Fruit fly (Drosophila melanogaster): Measurements from ENCODE around the gene CG11656.

Gene CG11656

dm6 chr3R:13014168-13014881, 4.6 kb downstream of the CG11656 start:
- TF ChIP-seq CTCF (optimal IDR thresholded peaks at IDR 0.05) (no peak), CG8478 (optimal IDR thresholded peaks at IDR 0.05) (no peak)

DNA sequence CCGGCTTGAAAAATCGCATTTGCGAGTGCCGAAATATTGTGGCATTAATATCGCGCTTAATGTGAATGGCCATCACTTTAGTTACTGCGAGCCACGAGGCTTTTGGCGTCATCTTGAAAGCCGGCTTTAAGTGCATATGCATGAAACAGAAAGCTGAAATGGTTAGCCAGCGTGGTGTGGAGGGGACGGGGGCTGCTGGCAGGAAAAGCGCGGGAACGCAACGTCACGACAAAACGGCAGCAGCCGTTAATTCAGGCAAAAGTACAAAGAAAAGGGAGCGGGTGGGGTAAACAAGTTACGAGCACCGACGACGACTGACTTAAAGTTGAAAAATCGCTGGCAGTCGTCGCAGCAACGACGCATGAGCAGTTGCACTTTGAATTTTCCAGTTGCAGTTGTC, 5.7 kb downstream of the CG11656 start:
- TF ChIP-seq CTCF (optimal IDR thresholded peaks at IDR 0.05) (no peak), CG8478 (optimal IDR thresholded peaks at IDR 0.05) (no peak)

- TF ChIP-seq CG8478 (optimal IDR thresholded peaks at IDR 0.05) (no peak), CTCF (optimal IDR thresholded peaks at IDR 0.05) (no peak)
These were observed 6.4 kb downstream of the CG11656 start for dm6 chr3R:13015811-13016766.

DNA sequence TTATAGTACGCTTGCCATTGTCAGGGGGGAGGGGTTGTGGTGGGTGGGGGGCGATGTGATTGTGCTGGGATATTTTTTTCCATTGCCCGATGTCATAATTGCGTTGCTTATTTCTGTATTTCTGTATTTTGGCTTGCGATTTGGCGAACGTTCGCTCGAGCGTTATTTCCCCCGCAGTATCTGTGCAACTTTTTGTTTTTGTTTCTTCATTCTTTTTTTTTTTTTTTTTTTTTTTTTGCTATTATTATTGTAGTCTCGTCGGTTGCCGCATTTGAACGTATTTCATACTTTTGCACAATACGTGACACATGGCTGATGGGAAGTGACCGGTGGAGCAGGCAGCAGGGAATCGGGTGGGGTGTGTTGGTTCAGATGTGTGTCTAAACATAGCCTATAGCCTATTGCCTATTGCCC, 7.9 kb downstream of the CG11656 start:
- TF ChIP-seq CG8478 (optimal IDR thresholded peaks at IDR 0.05) (no peak), CTCF (optimal IDR thresholded peaks at IDR 0.05) (no peak)

DNA sequence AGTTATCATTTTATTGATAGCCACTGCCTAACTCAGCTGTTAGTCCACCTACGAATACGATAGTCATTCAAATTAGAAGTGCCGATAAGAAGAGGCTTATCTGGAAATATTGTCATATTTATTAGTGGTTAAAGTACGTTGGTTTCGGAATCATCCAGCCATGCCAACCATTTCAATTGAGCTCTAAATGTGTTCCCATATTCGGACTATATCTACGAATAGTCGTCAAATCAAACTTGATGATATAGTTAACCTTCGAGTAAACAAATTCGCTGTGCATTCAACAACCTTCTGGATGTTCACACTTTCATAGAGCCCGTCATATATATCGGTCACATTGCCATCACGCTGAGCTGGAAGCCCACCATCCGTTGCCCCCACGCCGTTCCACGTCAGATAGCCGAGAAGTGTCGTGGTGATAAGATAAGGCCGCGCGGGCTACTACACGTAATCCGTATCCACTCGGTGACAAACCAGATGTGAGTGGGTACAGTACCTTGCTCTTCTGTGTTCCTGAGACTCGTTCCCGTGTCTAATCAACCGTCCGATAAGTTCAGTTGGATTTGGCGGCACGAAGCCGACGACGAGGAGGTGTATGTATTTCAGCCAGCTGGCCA, 8.7 kb downstream of the CG11656 start:
- TF ChIP-seq CG8478 (optimal IDR thresholded peaks at IDR 0.05) (no peak), CTCF (optimal IDR thresholded peaks at IDR 0.05) (no peak)

dm6 chr3R:13018995-13019394, 9.3 kb downstream of the CG11656 start:
- TF ChIP-seq CTCF (optimal IDR thresholded peaks at IDR 0.05) (no peak), CG8478 (optimal IDR thresholded peaks at IDR 0.05) (no peak)

dm6 chr3R:13030257-13031173, 20.8 kb downstream of the CG11656 start, which contains the start of the genes CG46281 and CG46280:
CG46281 (minus strand) TSS chr3R:13030307.
CG46280 (minus strand) TSS chr3R:13030659.
- TF ChIP-seq CTCF (optimal IDR thresholded peaks at IDR 0.05) (no peak), CG8478 (optimal IDR thresholded peaks at IDR 0.05) (no peak)

DNA sequence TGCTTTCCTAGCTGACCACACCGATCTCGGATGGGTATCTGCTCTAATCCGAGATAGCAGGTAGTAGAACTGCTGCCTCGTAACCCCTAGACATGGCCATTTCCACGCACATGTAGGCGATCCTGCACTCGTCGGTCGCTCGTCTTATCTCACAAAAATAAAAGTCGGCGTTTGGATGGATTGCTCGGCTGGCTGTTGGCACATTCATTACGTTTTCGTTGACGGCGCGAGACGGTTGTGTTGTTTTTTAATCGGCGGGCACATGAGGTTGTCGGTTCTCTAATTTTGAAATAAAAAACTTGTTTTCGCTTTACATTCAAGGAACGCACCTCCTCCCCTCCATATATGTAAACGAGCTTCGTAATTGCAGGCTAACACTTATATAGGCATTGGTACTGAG, 22.6 kb downstream of the CG11656 start, which contains the start of gene ry:
TSS of gene ry (plus strand) at position 206 of the 400 bp plus-strand sequence.
- TF ChIP-seq CTCF (optimal IDR thresholded peaks at IDR 0.05) = no peak
- TF ChIP-seq CG8478 (optimal IDR thresholded peaks at IDR 0.05) = no peak

DNA sequence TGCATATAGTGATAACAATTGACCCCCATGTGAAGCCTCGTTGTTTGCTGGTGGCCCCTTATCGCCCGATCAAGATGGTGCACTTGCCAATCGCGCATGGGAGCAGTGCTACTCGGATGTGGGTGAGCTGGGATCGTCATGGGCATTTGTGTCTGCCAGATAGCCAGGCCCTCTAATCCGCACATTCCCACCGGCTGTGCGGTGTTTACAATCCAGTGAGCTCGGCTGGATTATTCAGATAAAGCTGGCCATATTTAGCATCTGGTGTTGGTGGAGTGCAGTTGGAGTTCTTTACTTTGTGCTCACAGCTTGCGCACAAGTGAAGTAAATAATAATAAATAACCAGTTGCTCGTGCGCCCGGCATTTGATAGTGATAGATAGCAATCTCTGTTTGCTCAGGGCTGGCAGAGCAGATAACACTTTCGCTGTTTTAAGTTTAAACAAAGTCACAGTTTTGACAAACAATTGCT, 23.3 kb downstream of the CG11656 start:
- TF ChIP-seq CG8478 (optimal IDR thresholded peaks at IDR 0.05) (no peak), CTCF (optimal IDR thresholded peaks at IDR 0.05) (no peak)

DNA sequence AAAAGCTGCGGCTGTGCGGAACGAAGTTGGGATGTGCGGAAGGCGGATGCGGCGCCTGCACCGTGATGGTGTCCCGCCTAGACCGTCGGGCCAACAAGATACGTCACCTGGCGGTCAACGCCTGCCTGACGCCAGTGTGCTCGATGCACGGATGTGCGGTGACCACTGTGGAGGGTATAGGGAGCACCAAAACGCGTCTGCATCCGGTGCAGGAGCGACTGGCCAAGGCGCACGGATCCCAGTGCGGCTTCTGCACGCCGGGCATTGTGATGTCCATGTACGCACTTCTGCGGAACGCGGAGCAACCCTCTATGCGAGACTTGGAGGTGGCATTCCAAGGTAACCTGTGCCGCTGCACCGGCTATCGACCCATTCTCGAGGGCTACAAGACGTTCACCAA, 24.0 kb downstream of the CG11656 start:
- TF ChIP-seq CTCF (optimal IDR thresholded peaks at IDR 0.05) = no peak
- TF ChIP-seq CG8478 (optimal IDR thresholded peaks at IDR 0.05) = no peak

DNA sequence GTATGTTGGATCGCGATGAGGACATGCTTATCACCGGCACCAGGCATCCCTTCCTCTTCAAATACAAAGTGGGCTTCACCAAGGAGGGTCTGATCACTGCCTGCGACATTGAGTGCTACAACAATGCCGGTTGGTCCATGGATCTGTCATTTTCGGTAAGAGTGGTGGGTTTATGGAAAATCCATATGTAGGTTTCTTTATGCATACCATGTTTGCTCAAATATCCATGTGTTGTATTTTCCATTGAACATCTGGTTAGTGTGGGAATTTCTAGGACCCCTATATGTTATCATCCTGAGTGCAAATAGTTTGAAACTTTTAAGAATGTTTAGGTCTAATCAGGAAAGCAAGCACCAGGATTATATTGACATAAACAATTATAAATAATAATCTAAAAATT, 26.4 kb downstream of the CG11656 start:
- TF ChIP-seq CG8478 (optimal IDR thresholded peaks at IDR 0.05) (no peak), CTCF (optimal IDR thresholded peaks at IDR 0.05) (no peak)

dm6 chr3R:13038075-13038474, 28.4 kb downstream of the CG11656 start, which contains the start of gene CG11668:
CG11668 (plus strand) TSS chr3R:13038375.
- no peak for TF ChIP-seq CTCF (optimal IDR thresholded peaks at IDR 0.05)
- no peak for TF ChIP-seq CG8478 (optimal IDR thresholded peaks at IDR 0.05)

- TF ChIP-seq CTCF (optimal IDR thresholded peaks at IDR 0.05) (no peak), CG8478 (optimal IDR thresholded peaks at IDR 0.05) (no peak)
These were observed 29.4 kb downstream of the CG11656 start for dm6 chr3R:13039037-13039583.

DNA sequence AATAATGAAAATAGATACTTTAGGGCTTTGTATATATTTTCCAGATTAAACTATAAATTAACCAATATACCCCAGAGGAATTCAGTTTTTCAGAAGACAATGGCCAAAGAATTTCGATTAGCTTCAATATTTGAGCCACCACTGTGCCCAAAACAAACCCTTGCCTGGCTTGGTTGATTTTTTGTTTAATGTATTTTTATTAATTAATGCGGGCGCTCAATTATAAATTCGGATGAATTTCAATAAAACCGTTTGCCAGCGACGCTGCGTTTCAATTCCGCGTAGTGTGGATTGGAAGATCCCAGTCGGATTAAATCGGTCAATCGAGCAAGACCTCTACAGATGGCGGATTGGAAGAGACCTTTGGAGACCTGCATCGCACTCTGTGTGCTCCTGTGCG, 32.1 kb downstream of the CG11656 start, which contains the start of gene CG11670:
TSS of gene CG11670 (plus strand) at position 301 of the 400 bp plus-strand sequence.
- TF ChIP-seq CG8478 (optimal IDR thresholded peaks at IDR 0.05) = no peak
- TF ChIP-seq CTCF (optimal IDR thresholded peaks at IDR 0.05) = no peak

Measured in S2 (cell line).